Worm (Caenorhabditis elegans) whole organism, midembryonic: ENCODE measurements around the gene F49E8.7.
"Not testable (repeated sequence)": the region's sequence is repeated elsewhere in the genome, so short reads cannot be mapped to it uniquely, and the experiment has no call there.

Experiments
- T22C8.4 ChIP-seq: fragments of 200-800 bp; sonication (Bioruptor generic); IDR thresholded peaks from 2 replicates; pipeline ENCODE4 v1.3.6; 2022; ENCODE audit warnings: missing genetic modification characterization, missing compliant biosample characterization
- cog-1 ChIP-seq: sonication (generic microtip); optimal IDR thresholded peaks from 2 replicates; lab custom pipeline; 2016; ENCODE audit warnings: missing genetic modification characterization, missing compliant biosample characterization
- flt-1 ChIP-seq: fragments of 200-800 bp; sonication (Bioruptor generic); IDR thresholded peaks from 2 replicates; pipeline ENCODE4 v1.3.6; 2022; ENCODE audit warnings: missing genetic modification characterization, missing compliant biosample characterization
- klf-2 ChIP-seq: fragments of 200-800 bp; sonication (Bioruptor generic); conservative IDR thresholded peaks from 2 replicates; pipeline ENCODE4 v1.3.6; 2022; ENCODE audit warnings: missing genetic modification reagents, missing genetic modification characterization, missing compliant biosample characterization
- med-1 ChIP-seq: sonication (generic microtip); optimal IDR thresholded peaks from 2 replicates; lab custom pipeline; 2017; ENCODE audit warnings: missing genetic modification characterization, mild to moderate bottlenecking, missing compliant biosample characterization, antibody characterized with exemption, missing genetic modification reagents; ENCODE audit not compliant: insufficient read depth
- ref-1 ChIP-seq: fragments of 200-800 bp; sonication (Bioruptor generic); conservative IDR thresholded peaks from 2 replicates; pipeline ENCODE4 v1.3.6; 2022; ENCODE audit warnings: missing genetic modification reagents, missing genetic modification characterization, missing compliant biosample characterization
- tab-1 ChIP-seq: fragments of 200-800 bp; sonication (Bioruptor generic); IDR thresholded peaks from 2 replicates; pipeline ENCODE4 v1.3.6; 2022; ENCODE audit warnings: missing genetic modification characterization, missing compliant biosample characterization
- ztf-23 ChIP-seq: fragments of 200-800 bp; sonication (Bioruptor generic); IDR thresholded peaks from 2 replicates; pipeline ENCODE4 v1.3.6; 2022; ENCODE audit warnings: missing genetic modification reagents, missing genetic modification characterization, missing compliant biosample characterization
- ztf-29 ChIP-seq: fragments of 200-800 bp; sonication (Bioruptor generic); IDR thresholded peaks from 2 replicates; pipeline ENCODE4 v1.3.6; 2022; ENCODE audit warnings: missing genetic modification reagents, missing genetic modification characterization, missing compliant biosample characterization

Gene F49E8.7

ce11 chrIV:7568593-7568992 is 12.4 kb upstream of the F49E8.7 start, which contains the start of gene clec-180:
clec-180 (plus strand) TSS chrIV:7568893.
- TF ChIP-seq T22C8.4 (GFP tag; lab: Robert Waterston, UW) (no peak), klf-2 (GFP tag; lab: Robert Waterston, UW) (no peak), med-1 (GFP tag; lab: Kevin White, UChicago) (no peak), tab-1 (GFP tag; lab: Robert Waterston, UW) (no peak), cog-1 (tag; lab: Kevin White, UChicago) (no peak), ztf-23 (no peak), ref-1 (GFP tag; lab: Robert Waterston, UW) (no peak), flt-1 (GFP tag; lab: Robert Waterston, UW) (no peak), ztf-29 (GFP tag; lab: Robert Waterston, UW) (no peak)

ce11 chrIV:7567557-7568010 is 11.4 kb upstream of the F49E8.7 start, which contains the start of gene F32E10.8:
F32E10.8 (plus strand) TSS chrIV:7567607.
- TF ChIP-seq ref-1 (GFP tag; lab: Robert Waterston, UW) (no peak), T22C8.4 (GFP tag; lab: Robert Waterston, UW) (no peak), klf-2 (GFP tag; lab: Robert Waterston, UW) (no peak), ztf-23 (no peak), tab-1 (GFP tag; lab: Robert Waterston, UW) (no peak), cog-1 (tag; lab: Kevin White, UChicago) (no peak), flt-1 (GFP tag; lab: Robert Waterston, UW) (no peak), med-1 (GFP tag; lab: Kevin White, UChicago) (no peak), ztf-29 (GFP tag; lab: Robert Waterston, UW) (no peak)

- not testable (repeated sequence) for TF ChIP-seq ztf-23; ref-1 (GFP tag; lab: Robert Waterston, UW); klf-2 (GFP tag; lab: Robert Waterston, UW)
Observed at ce11 chrIV:7563850-7564249, 7.7 kb upstream of the F49E8.7 start, which contains the start of gene F32E10.9. F32E10.9 (minus strand) TSS chrIV:7563950.

- TF ChIP-seq tab-1 (GFP tag; lab: Robert Waterston, UW): no peak
- no peak for TF ChIP-seq cog-1 (tag; lab: Kevin White, UChicago)
- no peak for TF ChIP-seq ztf-23
- no peak for TF ChIP-seq ztf-29 (GFP tag; lab: Robert Waterston, UW)
- TF ChIP-seq med-1 (GFP tag; lab: Kevin White, UChicago): no peak
- TF ChIP-seq klf-2 (GFP tag; lab: Robert Waterston, UW): no peak
Observed at ce11 chrIV:7561614-7562142, 5.5 kb upstream of the F49E8.7 start, which contains the start of gene ima-3. ima-3 (minus strand) TSS chrIV:7561664.

ce11 chrIV:7559237-7559636 is 3.1 kb upstream of the F49E8.7 start:
- TF ChIP-seq med-1 (GFP tag; lab: Kevin White, UChicago) (no peak), klf-2 (GFP tag; lab: Robert Waterston, UW) (no peak), tab-1 (GFP tag; lab: Robert Waterston, UW) (no peak), ref-1 (GFP tag; lab: Robert Waterston, UW) (no peak), flt-1 (GFP tag; lab: Robert Waterston, UW) (no peak), ztf-23 (no peak), T22C8.4 (GFP tag; lab: Robert Waterston, UW) (no peak), cog-1 (tag; lab: Kevin White, UChicago) (no peak), ztf-29 (GFP tag; lab: Robert Waterston, UW) (no peak)

ce11 chrIV:7558653-7559052 is 2.5 kb upstream of the F49E8.7 start:
- TF ChIP-seq ztf-29 (GFP tag; lab: Robert Waterston, UW): no peak
- no peak for TF ChIP-seq tab-1 (GFP tag; lab: Robert Waterston, UW)
- TF ChIP-seq cog-1 (tag; lab: Kevin White, UChicago): no peak
- TF ChIP-seq ztf-23: no peak
- TF ChIP-seq klf-2 (GFP tag; lab: Robert Waterston, UW): no peak
- no peak for TF ChIP-seq ref-1 (GFP tag; lab: Robert Waterston, UW)
- no peak for TF ChIP-seq med-1 (GFP tag; lab: Kevin White, UChicago)
- no peak for TF ChIP-seq flt-1 (GFP tag; lab: Robert Waterston, UW)
- TF ChIP-seq T22C8.4 (GFP tag; lab: Robert Waterston, UW): no peak

- no peak for TF ChIP-seq ref-1 (GFP tag; lab: Robert Waterston, UW)
- no peak for TF ChIP-seq T22C8.4 (GFP tag; lab: Robert Waterston, UW)
- no peak for TF ChIP-seq flt-1 (GFP tag; lab: Robert Waterston, UW)
- no peak for TF ChIP-seq ztf-29 (GFP tag; lab: Robert Waterston, UW)
- TF ChIP-seq med-1 (GFP tag; lab: Kevin White, UChicago): no peak
- TF ChIP-seq tab-1 (GFP tag; lab: Robert Waterston, UW): no peak
- TF ChIP-seq ztf-23: no peak
- no peak for TF ChIP-seq cog-1 (tag; lab: Kevin White, UChicago)
- TF ChIP-seq klf-2 (GFP tag; lab: Robert Waterston, UW): no peak
Observed at ce11 chrIV:7554351-7554750, 1.8 kb downstream of the F49E8.7 start, which contains the start of gene F49E8.6. F49E8.6 (minus strand) TSS chrIV:7554667.

ce11 chrIV:7552958-7553553 is 3.1 kb downstream of the F49E8.7 start, which contains the start of gene dif-1:
dif-1 (minus strand) TSS chrIV:7553008.
- TF ChIP-seq T22C8.4 (GFP tag; lab: Robert Waterston, UW) (no peak), med-1 (GFP tag; lab: Kevin White, UChicago) (no peak), klf-2 (GFP tag; lab: Robert Waterston, UW) (no peak), cog-1 (tag; lab: Kevin White, UChicago) (no peak), ref-1 (GFP tag; lab: Robert Waterston, UW) (no peak), ztf-29 (GFP tag; lab: Robert Waterston, UW) (no peak), tab-1 (GFP tag; lab: Robert Waterston, UW) (no peak), ztf-23 (no peak), flt-1 (GFP tag; lab: Robert Waterston, UW) (no peak)
